Worm (Caenorhabditis elegans) whole organism, young adult: Measurements from ENCODE around the gene tsn-1.

Experiments used
- B0019.2 ChIP-seq: fragments of 200-800 bp; sonication (Bioruptor generic); conservative IDR thresholded peaks from 2 replicates; pipeline ENCODE4 v1.3.6; 2022; ENCODE audit warnings: missing genetic modification reagents, missing genetic modification characterization, missing compliant biosample characterization
- F57A8.1 ChIP-seq: fragments of 200-800 bp; sonication (Bioruptor generic); optimal IDR thresholded peaks from 2 replicates; lab custom pipeline; 2018; ENCODE audit warnings: mild to moderate bottlenecking, missing genetic modification characterization, moderate library complexity, missing compliant biosample characterization
- Y56A3A.18 ChIP-seq: fragments of 200-800 bp; sonication (Bioruptor generic); IDR thresholded peaks from 2 replicates; pipeline ENCODE4 v1.3.6; 2022; ENCODE audit warnings: missing genetic modification reagents, missing genetic modification characterization, missing compliant biosample characterization
- atf-7 ChIP-seq: sonication (generic microtip); optimal IDR thresholded peaks from 2 replicates; lab custom pipeline; 2017; ENCODE audit warnings: mild to moderate bottlenecking, missing genetic modification characterization, missing compliant biosample characterization
- him-1 ChIP-seq: sonication (generic microtip); optimal IDR thresholded peaks from 2 replicates; lab custom pipeline; 2016; ENCODE audit warnings: missing genotype, missing genetic modification reagents, missing genetic modification characterization, missing compliant biosample characterization
- madf-6 ChIP-seq: fragments of 200-800 bp; sonication (Bioruptor generic); IDR thresholded peaks from 2 replicates; pipeline ENCODE4 v1.3.6; 2022; ENCODE audit warnings: missing genetic modification reagents, missing genetic modification characterization, missing compliant biosample characterization
- mcd-1 ChIP-seq: fragments of 200-800 bp; sonication (Bioruptor generic); IDR thresholded peaks from 2 replicates; pipeline ENCODE4 v1.3.6; 2022; ENCODE audit warnings: missing genetic modification reagents, missing genetic modification characterization, missing compliant biosample characterization
- nhr-90 ChIP-seq: sonication (generic microtip); optimal IDR thresholded peaks from 2 replicates; lab custom pipeline; 2016; ENCODE audit warnings: missing genotype, mild to moderate bottlenecking, missing genetic modification characterization, missing compliant biosample characterization
- snpc-4 ChIP-seq, 5 experiments: fragments of 150-350 bp in 1 of 5; sonication (generic microtip) in 4 of 5; optimal IDR thresholded peaks; 2 replicates each; lab custom pipeline; 2014 to 2018; ENCODE audit warnings: missing genetic modification characterization in 5 of 5, missing biosample characterization in 3 of 5, antibody characterized with exemption in 2 of 5, mild to moderate bottlenecking in 2 of 5, missing compliant biosample characterization in 2 of 5, missing genotype in 2 of 5, moderate library complexity in 2 of 5, missing genetic modification reagents in 1 of 5
- tbx-9 ChIP-seq: sonication (generic microtip); optimal IDR thresholded peaks from 2 replicates; lab custom pipeline; 2016; ENCODE audit warnings: borderline replicate concordance, missing genetic modification characterization, inconsistent platforms, missing compliant biosample characterization
- tlf-1 ChIP-seq: fragments of 200-800 bp; sonication (Bioruptor generic); optimal IDR thresholded peaks from 2 replicates; lab custom pipeline; 2018; ENCODE audit warnings: mild to moderate bottlenecking, missing genetic modification characterization, missing compliant biosample characterization

DNA sequence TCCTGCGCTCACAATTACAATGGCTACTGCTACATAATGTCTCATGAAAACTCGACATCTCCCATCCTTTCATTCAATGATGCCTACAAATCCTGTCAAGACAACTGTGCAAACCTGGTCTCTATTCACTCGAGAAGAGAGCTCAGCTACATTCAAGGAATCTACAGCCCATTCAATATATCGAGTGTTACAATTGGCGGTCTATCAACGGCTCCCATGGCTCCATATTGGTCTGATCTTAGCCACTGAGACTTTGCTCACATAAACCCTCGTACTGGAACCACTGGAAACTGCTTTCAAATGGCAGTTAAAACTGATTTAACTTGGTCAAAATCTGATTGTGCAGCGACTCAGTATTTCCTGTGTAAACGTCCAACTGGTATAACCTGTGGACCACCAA is 31.1 kb upstream of the tsn-1 start, which contains the start of gene T05A7.3:
- no peak for TF ChIP-seq tbx-9
- no peak for TF ChIP-seq snpc-4 (GFP tag; optimal IDR thresholded peaks at IDR 0.05; lab: Kevin White, UChicago)
- no peak for TF ChIP-seq snpc-4 (tag; optimal IDR thresholded peaks at IDR 0.05; lab: Kevin White, UChicago)
- TF ChIP-seq atf-7: no peak
- TF ChIP-seq mcd-1 (GFP tag; lab: Robert Waterston, UW): no peak
- TF ChIP-seq tlf-1: no peak
- no peak for TF ChIP-seq B0019.2 (GFP tag; lab: Robert Waterston, UW)
- TF ChIP-seq madf-6: no peak
- TF ChIP-seq F57A8.1: no peak
- TF ChIP-seq nhr-90 (tag; lab: Kevin White, UChicago): no peak
- no peak for TF ChIP-seq Y56A3A.18 (GFP tag; lab: Robert Waterston, UW)
- no peak for TF ChIP-seq him-1 (tag; lab: Kevin White, UChicago)
